Worm (Caenorhabditis elegans) whole organism, L3 larva: ENCODE measurements around the gene ceh-88.

ENCODE experiments used
- ama-1 ChIP-seq: fragments of 150-350 bp; optimal IDR thresholded peaks from 2 replicates; lab custom pipeline; 2018
- egl-27 ChIP-seq: sonication (generic microtip); optimal IDR thresholded peaks from 4 replicates; lab custom pipeline; 2017; ENCODE audit warnings: missing biosample characterization, missing genetic modification reagents, missing genetic modification characterization
- elt-1 ChIP-seq: fragments of 150-350 bp; optimal IDR thresholded peaks from 2 replicates; lab custom pipeline; 2014; ENCODE audit warnings: missing biosample characterization, missing genetic modification characterization
- nfya-1 ChIP-seq: sonication (generic microtip); optimal IDR thresholded peaks from 2 replicates; lab custom pipeline; 2017; ENCODE audit warnings: missing genetic modification characterization, mild to moderate bottlenecking, missing compliant biosample characterization, antibody characterized with exemption, moderate library complexity; ENCODE audit not compliant: insufficient read depth
- pha-4 ChIP-seq: fragments of 150-350 bp; optimal IDR thresholded peaks from 2 replicates; lab custom pipeline; 2014; ENCODE audit warnings: missing biosample characterization, missing genetic modification reagents, missing genetic modification characterization
- skn-1 ChIP-seq: fragments of 150-350 bp; optimal IDR thresholded peaks from 2 replicates; lab custom pipeline; 2014; ENCODE audit warnings: missing biosample characterization, missing genetic modification characterization
- snpc-4 ChIP-seq: fragments of 150-350 bp; optimal IDR thresholded peaks from 2 replicates; lab custom pipeline; 2014; ENCODE audit warnings: missing biosample characterization, missing genetic modification characterization
- zag-1 ChIP-seq: fragments of 150-350 bp; optimal IDR thresholded peaks from 2 replicates; lab custom pipeline; 2014; ENCODE audit warnings: missing biosample characterization, missing genetic modification characterization

DNA sequence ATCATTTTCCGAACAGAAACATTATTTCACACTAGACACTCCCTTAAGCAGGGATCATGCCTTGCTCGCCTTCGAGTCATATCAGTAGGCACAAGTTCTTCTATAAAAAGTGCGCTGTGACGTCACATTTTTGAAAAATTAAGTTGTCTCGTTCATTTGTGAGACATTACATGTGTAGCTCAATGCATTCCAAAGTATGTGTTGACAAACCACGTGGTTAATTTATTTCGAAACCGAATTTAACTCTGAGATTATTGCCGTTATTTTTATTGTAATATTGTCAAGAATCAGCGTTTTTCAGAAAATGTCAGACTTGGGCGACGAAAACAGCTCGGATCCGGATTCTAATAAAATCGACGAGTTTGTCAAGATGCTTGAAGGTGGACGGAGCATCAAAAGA is 34.5 kb upstream of the ceh-88 start, which contains the start of gene T28F3.5:
- no peak for TF ChIP-seq pha-4 (tag; lab: Kevin White, UChicago)
- TF ChIP-seq snpc-4 (tag; lab: Kevin White, UChicago) = no peak
- no peak for TF ChIP-seq elt-1 (tag; lab: Kevin White, UChicago)
- no peak for TF ChIP-seq egl-27 (tag; lab: Kevin White, UChicago)
- no peak for TF ChIP-seq nfya-1 (tag; lab: Kevin White, UChicago)
- no peak for TF ChIP-seq skn-1 (tag; lab: Kevin White, UChicago)
- no peak for TF ChIP-seq ama-1 (lab: Kevin White, UChicago)
- no peak for TF ChIP-seq zag-1 (tag; lab: Kevin White, UChicago)
